Worm (Caenorhabditis elegans) whole organism, L1 larva: ENCODE measurements around the gene srw-62.

Experiments
- F16B12.6 ChIP-seq: fragments of 150-350 bp; optimal IDR thresholded peaks from 2 replicates; lab custom pipeline; 2014; ENCODE audit warnings: missing biosample characterization, missing genetic modification characterization
- alr-1 ChIP-seq: fragments of 200-800 bp; sonication (Bioruptor generic); optimal IDR thresholded peaks from 2 replicates; lab custom pipeline; 2018; ENCODE audit warnings: borderline replicate concordance, mild to moderate bottlenecking, missing genetic modification characterization, missing compliant biosample characterization
- aly-2 ChIP-seq: fragments of 150-350 bp; optimal IDR thresholded peaks from 2 replicates; lab custom pipeline; 2014; ENCODE audit warnings: missing biosample characterization, missing genetic modification characterization
- blmp-1 ChIP-seq: fragments of 150-350 bp; optimal IDR thresholded peaks from 2 replicates; lab custom pipeline; 2014; ENCODE audit warnings: missing biosample characterization, missing genetic modification characterization
- ceh-63 ChIP-seq: fragments of 200-800 bp; sonication (Bioruptor generic); optimal IDR thresholded peaks from 2 replicates; lab custom pipeline; 2018; ENCODE audit warnings: mild to moderate bottlenecking, missing genetic modification characterization, missing compliant biosample characterization
- ceh-8 ChIP-seq: fragments of 200-800 bp; sonication (Bioruptor generic); optimal IDR thresholded peaks from 2 replicates; lab custom pipeline; 2018; ENCODE audit warnings: mild to moderate bottlenecking, missing genetic modification characterization, moderate library complexity, missing compliant biosample characterization
- ceh-90 ChIP-seq: sonication (generic microtip); optimal IDR thresholded peaks from 2 replicates; lab custom pipeline; 2016; ENCODE audit warnings: missing genetic modification characterization, missing compliant biosample characterization
- ces-1 ChIP-seq: fragments of 150-350 bp; optimal IDR thresholded peaks from 2 replicates; lab custom pipeline; 2014; ENCODE audit warnings: missing biosample characterization, missing genetic modification reagents, missing genetic modification characterization
- dpl-1 ChIP-seq, 3 experiments: fragments of 150-350 bp in 2 of 3; sonication (generic microtip) in 1 of 3; optimal IDR thresholded peaks; 2 replicates each; lab custom pipeline; 2014 to 2017; ENCODE audit warnings: missing biosample characterization in 3 of 3, missing genetic modification characterization in 3 of 3, missing genetic modification reagents in 3 of 3
- dsc-1 ChIP-seq: sonication (generic microtip); optimal IDR thresholded peaks from 2 replicates; lab custom pipeline; 2016; ENCODE audit warnings: mild to moderate bottlenecking, missing genetic modification characterization, missing compliant biosample characterization
- efl-1 ChIP-seq, 4 experiments: fragments of 150-350 bp; optimal IDR thresholded peaks in 3 of 4; peaks in 1 of 4; 1 replicate in 1 of 4; 2 replicates in 3 of 4; lab custom pipeline; 2014; ENCODE audit warnings: missing biosample characterization in 2 of 4, missing genetic modification characterization in 2 of 4, missing genetic modification reagents in 2 of 4
- elt-3 ChIP-seq, 6 experiments: fragments of 150-350 bp in 1 of 6; sonication (generic microtip); optimal IDR thresholded peaks; 2 replicates each; lab custom pipeline; 2017 to 2018; ENCODE audit warnings: missing biosample characterization in 6 of 6, missing genetic modification characterization in 6 of 6, inconsistent platforms in 1 of 6
- ets-5 ChIP-seq: fragments of 200-800 bp; sonication (Bioruptor generic); IDR thresholded peaks from 2 replicates; pipeline ENCODE4 v1.3.6; 2022; ENCODE audit warnings: missing genetic modification characterization, missing compliant biosample characterization
- fos-1 ChIP-seq: fragments of 150-350 bp; optimal IDR thresholded peaks from 2 replicates; lab custom pipeline; 2014; ENCODE audit warnings: missing biosample characterization, missing genetic modification characterization
- grh-1 ChIP-seq: fragments of 200-800 bp; sonication (Bioruptor generic); IDR thresholded peaks from 2 replicates; pipeline ENCODE4 v1.3.6; 2022; ENCODE audit warnings: missing genetic modification reagents, missing genetic modification characterization, missing compliant biosample characterization
- hlh-4 ChIP-seq: sonication (generic microtip); optimal IDR thresholded peaks from 2 replicates; lab custom pipeline; 2016; ENCODE audit warnings: mild to moderate bottlenecking, missing genetic modification characterization, missing compliant biosample characterization
- hpl-2 ChIP-seq: fragments of 150-350 bp; optimal IDR thresholded peaks from 2 replicates; lab custom pipeline; 2014; ENCODE audit warnings: missing biosample characterization, missing genetic modification reagents, missing genetic modification characterization
- irx-1 ChIP-seq: sonication (generic microtip); optimal IDR thresholded peaks from 2 replicates; lab custom pipeline; 2016; ENCODE audit warnings: missing genetic modification characterization, missing compliant biosample characterization
- jun-1 ChIP-seq: fragments of 150-350 bp; optimal IDR thresholded peaks from 2 replicates; lab custom pipeline; 2014; ENCODE audit warnings: missing biosample characterization, missing genetic modification reagents, missing genetic modification characterization
- lin-14 ChIP-seq: fragments of 200-800 bp; sonication (Bioruptor generic); optimal IDR thresholded peaks from 2 replicates; lab custom pipeline; 2018; ENCODE audit warnings: mild to moderate bottlenecking, missing genetic modification characterization, moderate library complexity, missing compliant biosample characterization
- lin-39 ChIP-seq: fragments of 150-350 bp; optimal IDR thresholded peaks from 2 replicates; lab custom pipeline; 2014; ENCODE audit warnings: missing biosample characterization, missing genetic modification reagents, missing genetic modification characterization
- lir-3 ChIP-seq: sonication (generic microtip); optimal IDR thresholded peaks from 2 replicates; lab custom pipeline; 2016; ENCODE audit warnings: mild to moderate bottlenecking, missing genetic modification characterization, moderate library complexity, missing compliant biosample characterization; ENCODE audit not compliant: poor library complexity
- lsy-2 ChIP-seq, 2 experiments: fragments of 150-350 bp; optimal IDR thresholded peaks; 2 replicates each; lab custom pipeline; 2014; ENCODE audit warnings: missing biosample characterization in 2 of 2, missing genetic modification characterization in 2 of 2
- mab-9 ChIP-seq: fragments of 200-800 bp; sonication (Bioruptor generic); IDR thresholded peaks from 2 replicates; pipeline ENCODE4 v1.3.6; 2022; ENCODE audit warnings: missing genetic modification reagents, missing genetic modification characterization, missing compliant biosample characterization
- mef-2 ChIP-seq: fragments of 150-350 bp; optimal IDR thresholded peaks from 2 replicates; lab custom pipeline; 2014; ENCODE audit warnings: missing biosample characterization, missing genetic modification characterization
- mep-1 ChIP-seq: fragments of 150-350 bp; optimal IDR thresholded peaks from 2 replicates; lab custom pipeline; 2014; ENCODE audit warnings: missing biosample characterization, missing genetic modification characterization
- nhr-12 ChIP-seq: sonication (generic microtip); optimal IDR thresholded peaks from 2 replicates; lab custom pipeline; 2017; ENCODE audit warnings: missing biosample characterization, missing genetic modification characterization
- nhr-19 ChIP-seq: fragments of 200-800 bp; sonication (Bioruptor generic); conservative IDR thresholded peaks from 2 replicates; pipeline ENCODE4 v1.3.6; 2022; ENCODE audit warnings: missing genetic modification characterization, missing compliant biosample characterization
- nhr-20 ChIP-seq: sonication (generic microtip); optimal IDR thresholded peaks from 2 replicates; lab custom pipeline; 2016; ENCODE audit warnings: mild to moderate bottlenecking, missing genetic modification characterization, missing compliant biosample characterization
- nhr-237 ChIP-seq: fragments of 150-350 bp; optimal IDR thresholded peaks from 2 replicates; lab custom pipeline; 2014; ENCODE audit warnings: missing biosample characterization, missing genetic modification characterization
- nhr-28 ChIP-seq: fragments of 150-350 bp; optimal IDR thresholded peaks from 2 replicates; lab custom pipeline; 2014; ENCODE audit warnings: missing biosample characterization, missing genetic modification characterization
- nhr-71 ChIP-seq: sonication (generic microtip); optimal IDR thresholded peaks from 2 replicates; lab custom pipeline; 2016; ENCODE audit warnings: mild to moderate bottlenecking, missing genetic modification characterization, moderate library complexity, missing compliant biosample characterization
- nhr-77 ChIP-seq: fragments of 150-350 bp; optimal IDR thresholded peaks from 2 replicates; lab custom pipeline; 2014; ENCODE audit warnings: missing biosample characterization, missing genetic modification characterization
- nhr-84 ChIP-seq: sonication (generic microtip); optimal IDR thresholded peaks from 2 replicates; lab custom pipeline; 2017; ENCODE audit warnings: missing biosample characterization, missing genetic modification characterization
- nhr-85 ChIP-seq: sonication (generic microtip); peaks from one replicate; lab custom pipeline; 2016; ENCODE audit warnings: missing genetic modification characterization, inconsistent platforms, missing compliant biosample characterization
- nhr-90 ChIP-seq: sonication (generic microtip); optimal IDR thresholded peaks from 2 replicates; lab custom pipeline; 2016; ENCODE audit warnings: mild to moderate bottlenecking, missing genetic modification characterization, missing compliant biosample characterization; ENCODE audit not compliant: poor library complexity
- pag-3 ChIP-seq: sonication (generic microtip); optimal IDR thresholded peaks from 2 replicates; lab custom pipeline; 2017; ENCODE audit warnings: missing genetic modification characterization, mild to moderate bottlenecking, missing compliant biosample characterization, antibody characterized with exemption, borderline replicate concordance; ENCODE audit not compliant: insufficient read depth
- pax-3 ChIP-seq: fragments of 200-800 bp; sonication (Bioruptor generic); optimal IDR thresholded peaks from 2 replicates; lab custom pipeline; 2018; ENCODE audit warnings: mild to moderate bottlenecking, missing genetic modification characterization, moderate library complexity, missing compliant biosample characterization
- rnt-1 ChIP-seq: sonication (generic microtip); optimal IDR thresholded peaks from 2 replicates; lab custom pipeline; 2016; ENCODE audit warnings: mild to moderate bottlenecking, missing genetic modification characterization, moderate library complexity, missing compliant biosample characterization
- skn-1 ChIP-seq: fragments of 150-350 bp; optimal IDR thresholded peaks from 2 replicates; lab custom pipeline; 2014; ENCODE audit warnings: missing biosample characterization, missing genetic modification characterization
- snu-23 ChIP-seq: sonication (generic microtip); optimal IDR thresholded peaks from 2 replicates; lab custom pipeline; 2016; ENCODE audit warnings: missing genetic modification characterization, missing compliant biosample characterization
- swsn-7 ChIP-seq: sonication (generic microtip); optimal IDR thresholded peaks from 2 replicates; lab custom pipeline; 2016; ENCODE audit warnings: missing genetic modification characterization, missing compliant biosample characterization
- unc-130 ChIP-seq: fragments of 150-350 bp; optimal IDR thresholded peaks from 2 replicates; lab custom pipeline; 2017; ENCODE audit warnings: missing biosample characterization, missing genetic modification characterization, inconsistent platforms
- unc-30 ChIP-seq: sonication (generic microtip); optimal IDR thresholded peaks from 2 replicates; lab custom pipeline; 2017; ENCODE audit warnings: missing biosample characterization, missing genetic modification characterization
- unc-62 ChIP-seq: fragments of 150-350 bp; optimal IDR thresholded peaks from 2 replicates; lab custom pipeline; 2014; ENCODE audit warnings: missing biosample characterization, missing genetic modification reagents, missing genetic modification characterization
- zip-4 ChIP-seq: fragments of 200-800 bp; sonication (Bioruptor generic); optimal IDR thresholded peaks from 2 replicates; lab custom pipeline; 2018; ENCODE audit warnings: mild to moderate bottlenecking, missing genetic modification characterization, moderate library complexity, missing compliant biosample characterization
- ztf-4 ChIP-seq: fragments of 150-350 bp; optimal IDR thresholded peaks from 2 replicates; lab custom pipeline; 2014; ENCODE audit warnings: missing biosample characterization, missing genetic modification characterization

Gene srw-62

DNA sequence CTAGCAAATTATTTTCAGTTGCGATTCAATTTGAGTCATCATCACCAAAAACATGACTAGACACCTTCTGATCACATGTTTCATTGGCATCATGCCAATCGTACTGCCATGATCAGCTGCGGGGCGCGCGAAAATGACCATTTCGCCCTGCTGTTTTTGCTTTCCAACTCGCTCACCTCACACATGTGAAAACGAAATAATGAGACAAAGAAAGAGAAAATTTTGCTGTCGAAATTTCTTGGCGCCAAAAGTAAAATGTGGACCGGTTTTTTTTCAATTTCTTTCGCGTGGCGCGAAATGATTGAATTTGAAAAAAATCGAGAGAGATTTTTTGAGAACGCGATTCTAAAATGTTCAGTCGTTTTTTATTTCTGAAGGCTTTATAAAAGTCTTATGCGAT is 18.3 kb upstream of the srw-62 start (continued):
- TF ChIP-seq ceh-8, result no peak
- no peak for TF ChIP-seq fos-1 (tag; lab: Kevin White, UChicago)
- TF ChIP-seq lin-14 (GFP tag; lab: Kevin White, UChicago), result peak; percentile 77
- TF ChIP-seq ceh-63 (GFP tag; lab: Kevin White, UChicago), result no peak
- peak; percentile 68 to 79 (median 77) for TF ChIP-seq dpl-1 (GFP tag; optimal IDR thresholded peaks at IDR 0.05; lab: Kevin White, UChicago)
- TF ChIP-seq nhr-20, result peak; percentile 76

DNA sequence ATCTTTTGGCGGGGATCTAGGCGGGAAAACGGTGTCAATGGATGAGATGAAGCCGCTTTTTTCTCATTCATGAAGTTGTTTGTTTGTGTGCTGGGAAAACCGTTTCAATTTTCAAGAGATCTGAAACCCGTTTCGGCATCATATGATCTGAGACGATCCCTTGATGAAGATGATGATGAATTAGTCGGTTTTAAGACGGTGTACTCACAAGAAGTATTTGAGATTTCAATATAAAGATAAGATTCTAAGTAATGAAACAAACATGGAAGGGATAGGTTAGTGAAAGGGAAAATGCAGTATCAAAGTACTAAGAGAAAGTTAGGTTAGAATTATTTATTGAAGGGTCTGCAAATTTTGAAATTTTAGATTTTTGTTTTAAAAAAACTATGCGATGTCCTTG is 17.1 kb upstream of the srw-62 start:
- peak; percentile 23 for TF ChIP-seq nhr-71 (tag; lab: Kevin White, UChicago)
- peak; percentile 12 for TF ChIP-seq irx-1
- TF ChIP-seq pag-3 (tag; lab: Kevin White, UChicago), result no peak
- peak; percentile 77 for TF ChIP-seq nhr-85 (tag; lab: Kevin White, UChicago)
- TF ChIP-seq efl-1 (optimal IDR thresholded peaks at IDR 0.05; lab: Kevin White, UChicago), result no peak
- peak in 1 of 2 experiments; percentile 91 for TF ChIP-seq efl-1 (GFP tag; optimal IDR thresholded peaks at IDR 0.05 in 1 of 2; lab: Kevin White, UChicago)
- TF ChIP-seq aly-2 (tag; lab: Kevin White, UChicago), result no peak
- TF ChIP-seq ceh-8, result no peak
- peak; percentile 71 for TF ChIP-seq blmp-1 (tag; lab: Kevin White, UChicago)
- peak; percentile 18 for TF ChIP-seq rnt-1 (tag; lab: Kevin White, UChicago)
- no peak for TF ChIP-seq alr-1 (tag; lab: Kevin White, UChicago)
- no peak for TF ChIP-seq nhr-12 (tag; lab: Kevin White, UChicago)
- TF ChIP-seq nhr-20, result peak; percentile 24
- TF ChIP-seq grh-1 (GFP tag; lab: Robert Waterston, UW), result peak; percentile 67
- no peak for TF ChIP-seq mep-1 (tag; lab: Kevin White, UChicago)
- TF ChIP-seq snu-23 (GFP tag; lab: Kevin White, UChicago), result peak; percentile 28
- TF ChIP-seq elt-3 (tag; optimal IDR thresholded peaks at IDR 0.05; lab: Kevin White, UChicago), result peak in 1 of 6 experiments; percentile 24
- TF ChIP-seq lin-14 (GFP tag; lab: Kevin White, UChicago), result peak; percentile 8

DNA sequence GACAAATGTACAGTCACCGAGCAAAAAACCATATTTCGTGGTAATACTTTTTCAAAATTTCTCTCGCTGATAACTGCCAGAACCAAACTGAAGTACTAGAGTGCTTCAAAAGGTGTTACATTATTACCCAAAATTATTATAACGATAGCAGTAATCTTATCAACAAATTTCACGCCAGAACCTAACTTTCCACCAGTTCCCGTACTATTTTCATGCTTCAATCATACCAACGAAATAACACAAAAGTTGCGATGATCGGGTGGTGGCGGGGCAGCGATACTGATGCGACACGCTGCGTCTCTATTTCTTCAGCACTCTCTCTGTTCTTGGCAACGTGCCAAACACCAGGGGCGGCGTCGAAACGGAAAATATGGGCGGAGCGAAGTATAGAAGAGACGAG is 16.3 kb upstream of the srw-62 start:
- TF ChIP-seq unc-62 (GFP tag; lab: Kevin White, UChicago) (no peak), nhr-237 (tag; lab: Kevin White, UChicago) (no peak), ces-1 (no peak), zip-4 (GFP tag; lab: Kevin White, UChicago) (no peak), unc-130 (tag; lab: Kevin White, UChicago) (no peak), nhr-84 (tag; lab: Kevin White, UChicago) (no peak), unc-30 (tag; lab: Kevin White, UChicago) (no peak), ceh-90 (tag; lab: Kevin White, UChicago) (no peak), jun-1 (tag; lab: Kevin White, UChicago) (no peak), grh-1 (GFP tag; lab: Robert Waterston, UW) (0 out of 2 replicates have a peak, but pooled peaks have one; percentile 6), fos-1 (tag; lab: Kevin White, UChicago) (no peak), irx-1 (peak; percentile 13), nhr-90 (tag; lab: Kevin White, UChicago) (peak; percentile 55), mef-2 (no peak), nhr-71 (tag; lab: Kevin White, UChicago) (peak; percentile 70), ztf-4 (tag; lab: Kevin White, UChicago) (no peak), aly-2 (tag; lab: Kevin White, UChicago) (no peak), hlh-4 (tag; lab: Kevin White, UChicago) (no peak), nhr-85 (tag; lab: Kevin White, UChicago) (peak; percentile 86), pag-3 (tag; lab: Kevin White, UChicago) (no peak), elt-3 (tag; optimal IDR thresholded peaks at IDR 0.05; lab: Kevin White, UChicago) (peak in 1 of 6 experiments; percentile 4), lsy-2 (tag; optimal IDR thresholded peaks at IDR 0.05; lab: Kevin White, UChicago) (peak; percentile 17 to 20), nhr-19 (GFP tag; lab: Robert Waterston, UW) (peak; percentile 58), hpl-2 (no peak), nhr-28 (tag; lab: Kevin White, UChicago) (no peak), F16B12.6 (tag; lab: Kevin White, UChicago) (no peak), blmp-1 (tag; lab: Kevin White, UChicago) (peak; percentile 57), mab-9 (no peak), lin-39 (tag; lab: Kevin White, UChicago) (no peak), swsn-7 (peak; percentile 40), skn-1 (tag; lab: Kevin White, UChicago) (no peak), lir-3 (tag; lab: Kevin White, UChicago) (no peak), ets-5 (GFP tag; lab: Robert Waterston, UW) (no peak), dsc-1 (tag; lab: Kevin White, UChicago) (no peak), pax-3 (tag; lab: Kevin White, UChicago) (no peak), nhr-77 (tag; lab: Kevin White, UChicago) (no peak)
